Worm (Caenorhabditis elegans) whole organism, early embryonic: ENCODE data around the gene vps-18.

Experiments
- B0310.2 ChIP-seq: sonication (generic microtip); optimal IDR thresholded peaks from 2 replicates; lab custom pipeline; 2016; ENCODE audit warnings: mild to moderate bottlenecking, missing genetic modification characterization, missing compliant biosample characterization
- F13C5.2 ChIP-seq: sonication (generic microtip); optimal IDR thresholded peaks from 2 replicates; lab custom pipeline; 2017; ENCODE audit warnings: mild to moderate bottlenecking, missing genetic modification characterization, inconsistent platforms, missing compliant biosample characterization
- aly-1 ChIP-seq: sonication (generic microtip); optimal IDR thresholded peaks from 2 replicates; lab custom pipeline; 2016; ENCODE audit warnings: missing genetic modification characterization, missing compliant biosample characterization
- ama-1 ChIP-seq: fragments of 150-350 bp; optimal IDR thresholded peaks from 2 replicates; lab custom pipeline; 2014
- ceh-13 ChIP-seq: fragments of 200-800 bp; sonication (Bioruptor generic); optimal IDR thresholded peaks from 2 replicates; lab custom pipeline; 2018; ENCODE audit warnings: mild to moderate bottlenecking, missing genetic modification characterization, missing compliant biosample characterization
- ceh-36 ChIP-seq: sonication (generic microtip); optimal IDR thresholded peaks from 2 replicates; lab custom pipeline; 2016; ENCODE audit warnings: missing genetic modification characterization, inconsistent platforms, missing compliant biosample characterization
- ets-7 ChIP-seq: sonication (generic microtip); optimal IDR thresholded peaks from 2 replicates; lab custom pipeline; 2016; ENCODE audit warnings: missing genotype, missing genetic modification characterization, missing compliant biosample characterization
- flt-1 ChIP-seq: fragments of 200-800 bp; sonication (Bioruptor generic); IDR thresholded peaks from 2 replicates; pipeline ENCODE4 v1.3.6; 2022; ENCODE audit warnings: missing genetic modification characterization, missing compliant biosample characterization
- hmbx-1 ChIP-seq: sonication (generic microtip); optimal IDR thresholded peaks from 2 replicates; lab custom pipeline; 2016; ENCODE audit warnings: mild to moderate bottlenecking, missing genetic modification characterization, missing compliant biosample characterization
- hmg-4 ChIP-seq: fragments of 200-800 bp; sonication (Bioruptor generic); optimal IDR thresholded peaks from 2 replicates; lab custom pipeline; 2018; ENCODE audit warnings: mild to moderate bottlenecking, missing genetic modification characterization, missing compliant biosample characterization
- hnd-1 ChIP-seq: sonication (generic microtip); optimal IDR thresholded peaks from 2 replicates; lab custom pipeline; 2016; ENCODE audit warnings: missing genetic modification characterization, missing compliant biosample characterization
- pes-1 ChIP-seq: fragments of 200-800 bp; sonication (Bioruptor generic); IDR thresholded peaks from 2 replicates; pipeline ENCODE4 v1.3.6; 2022; ENCODE audit warnings: missing genetic modification reagents, missing genetic modification characterization, missing compliant biosample characterization
- scrt-1 ChIP-seq: fragments of 200-800 bp; sonication (Bioruptor generic); IDR thresholded peaks from 2 replicates; pipeline ENCODE4 v1.3.6; 2022; ENCODE audit warnings: missing genetic modification characterization, missing compliant biosample characterization
- sea-1 ChIP-seq: fragments of 200-800 bp; sonication (Bioruptor generic); conservative IDR thresholded peaks from 2 replicates; pipeline ENCODE4 v1.3.6; 2022; ENCODE audit warnings: missing genetic modification characterization, missing compliant biosample characterization
- tbx-11 ChIP-seq: fragments of 200-800 bp; sonication (Bioruptor generic); IDR thresholded peaks from 2 replicates; pipeline ENCODE4 v1.3.6; 2022; ENCODE audit warnings: missing genetic modification characterization, missing compliant biosample characterization
- tbx-37 ChIP-seq: fragments of 200-800 bp; sonication (Bioruptor generic); conservative IDR thresholded peaks from 2 replicates; pipeline ENCODE4 v1.3.6; 2022; ENCODE audit warnings: missing genetic modification reagents, missing genetic modification characterization, missing compliant biosample characterization
- tra-4 ChIP-seq: sonication (generic microtip); optimal IDR thresholded peaks from 2 replicates; lab custom pipeline; 2017; ENCODE audit warnings: missing genetic modification characterization, missing compliant biosample characterization

vps-18 gene

DNA sequence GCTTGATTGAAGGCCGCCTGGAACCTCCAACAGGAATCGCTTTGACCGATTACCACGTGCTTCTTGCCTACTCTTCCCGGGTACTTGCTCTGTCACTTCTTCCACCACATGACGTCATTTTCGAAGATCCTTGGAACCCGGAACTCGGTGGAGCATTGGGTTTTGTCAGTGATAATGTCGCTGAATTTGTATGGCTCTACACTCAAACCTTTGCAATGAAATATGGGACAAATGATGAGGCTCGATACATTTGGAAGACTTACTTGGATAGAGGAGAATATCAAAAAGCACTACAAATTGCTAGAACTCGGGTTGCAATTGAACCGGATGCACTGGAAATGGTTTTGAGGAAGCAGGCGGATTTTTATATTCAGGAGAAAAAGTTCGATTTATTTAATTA, 1.9 kb downstream of the vps-18 start:
- no peak for TF ChIP-seq flt-1 (GFP tag; lab: Robert Waterston, UW)
- no peak for TF ChIP-seq aly-1 (tag; lab: Kevin White, UChicago)
- TF ChIP-seq ceh-36 (tag; lab: Kevin White, UChicago): no peak
- no peak for TF ChIP-seq hmg-4
- no peak for TF ChIP-seq pes-1 (GFP tag; lab: Robert Waterston, UW)
- no peak for TF ChIP-seq tbx-11 (GFP tag; lab: Robert Waterston, UW)
- no peak for TF ChIP-seq scrt-1 (GFP tag; lab: Robert Waterston, UW)
- no peak for TF ChIP-seq sea-1 (GFP tag; lab: Robert Waterston, UW)
- TF ChIP-seq tbx-37 (GFP tag; lab: Robert Waterston, UW): no peak
- no peak for TF ChIP-seq tra-4 (tag; lab: Kevin White, UChicago)
- TF ChIP-seq hnd-1 (tag; lab: Kevin White, UChicago): no peak
- TF ChIP-seq B0310.2 (tag; lab: Kevin White, UChicago): no peak
- no peak for TF ChIP-seq F13C5.2 (tag; lab: Kevin White, UChicago)
- TF ChIP-seq hmbx-1 (tag; lab: Kevin White, UChicago): no peak
- no peak for TF ChIP-seq ama-1 (lab: Kevin White, UChicago)
- TF ChIP-seq ets-7 (tag; lab: Kevin White, UChicago): no peak

DNA sequence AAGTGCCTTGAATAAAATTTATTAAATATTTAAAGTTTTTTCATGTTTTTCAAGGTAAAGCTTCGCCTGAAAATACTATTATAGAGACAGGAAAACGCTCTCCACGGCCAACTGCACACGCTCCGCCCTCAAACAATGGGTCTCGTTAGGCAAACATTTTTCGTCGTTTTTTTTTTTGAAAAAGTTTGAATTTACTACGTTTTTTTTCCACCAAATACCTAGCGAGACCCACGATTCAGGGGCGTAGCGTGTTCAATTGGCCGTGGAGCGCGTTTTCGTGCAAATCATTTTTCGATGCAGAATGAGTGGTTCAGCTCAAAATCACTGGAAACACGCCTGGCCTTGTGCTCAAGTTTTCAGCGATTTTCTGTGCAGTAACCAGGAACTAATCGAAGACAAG, 6.9 kb downstream of the vps-18 start, which contains the start of gene W06B4.2:
Gene W06B4.2 (plus strand): TSS at position 301 of the 400 bp plus-strand sequence.
- no peak for TF ChIP-seq ets-7 (tag; lab: Kevin White, UChicago)
- TF ChIP-seq ceh-36 (tag; lab: Kevin White, UChicago): no peak
- TF ChIP-seq B0310.2 (tag; lab: Kevin White, UChicago): no peak
- TF ChIP-seq aly-1 (tag; lab: Kevin White, UChicago): no peak
- no peak for TF ChIP-seq hnd-1 (tag; lab: Kevin White, UChicago)
- TF ChIP-seq hmbx-1 (tag; lab: Kevin White, UChicago): no peak
- no peak for TF ChIP-seq hmg-4

DNA sequence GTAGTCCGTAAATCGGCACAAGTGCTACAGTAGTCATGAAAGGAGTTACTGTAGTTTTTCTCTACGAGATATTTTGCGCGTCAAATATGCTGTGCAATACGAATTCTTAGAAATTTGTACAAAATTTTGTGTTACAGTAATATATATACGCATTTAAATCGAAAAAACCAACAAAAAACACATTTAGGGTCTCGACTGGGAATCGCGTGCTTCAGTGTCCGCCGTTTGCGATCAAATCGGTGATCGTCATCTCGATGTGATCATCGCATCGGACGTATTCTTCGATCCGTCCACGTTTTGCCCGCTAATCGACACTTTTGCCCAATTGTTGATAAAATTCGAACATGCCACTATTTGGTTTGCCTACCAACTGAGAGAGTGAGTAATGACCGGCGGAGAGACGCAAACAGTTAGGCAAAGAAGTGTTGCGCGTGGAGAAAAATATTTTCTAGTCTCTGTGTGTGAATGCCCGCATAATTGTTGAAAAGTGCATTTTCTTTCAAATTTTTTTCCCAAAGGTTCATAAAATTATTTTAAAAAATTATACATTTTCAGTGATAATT, 8.0 kb downstream of the vps-18 start:
- no peak for TF ChIP-seq tbx-11 (GFP tag; lab: Robert Waterston, UW)
- TF ChIP-seq flt-1 (GFP tag; lab: Robert Waterston, UW): no peak
- no peak for TF ChIP-seq tra-4 (tag; lab: Kevin White, UChicago)
- no peak for TF ChIP-seq hnd-1 (tag; lab: Kevin White, UChicago)
- no peak for TF ChIP-seq F13C5.2 (tag; lab: Kevin White, UChicago)
- no peak for TF ChIP-seq ceh-36 (tag; lab: Kevin White, UChicago)
- no peak for TF ChIP-seq scrt-1 (GFP tag; lab: Robert Waterston, UW)
- TF ChIP-seq ama-1 (lab: Kevin White, UChicago): no peak
- TF ChIP-seq tbx-37 (GFP tag; lab: Robert Waterston, UW): no peak
- TF ChIP-seq B0310.2 (tag; lab: Kevin White, UChicago): no peak
- no peak for TF ChIP-seq ceh-13
- TF ChIP-seq aly-1 (tag; lab: Kevin White, UChicago): no peak
- TF ChIP-seq hmg-4: no peak
- TF ChIP-seq pes-1 (GFP tag; lab: Robert Waterston, UW): no peak
- TF ChIP-seq hmbx-1 (tag; lab: Kevin White, UChicago): no peak
- no peak for TF ChIP-seq ets-7 (tag; lab: Kevin White, UChicago)
- TF ChIP-seq sea-1 (GFP tag; lab: Robert Waterston, UW): no peak

DNA sequence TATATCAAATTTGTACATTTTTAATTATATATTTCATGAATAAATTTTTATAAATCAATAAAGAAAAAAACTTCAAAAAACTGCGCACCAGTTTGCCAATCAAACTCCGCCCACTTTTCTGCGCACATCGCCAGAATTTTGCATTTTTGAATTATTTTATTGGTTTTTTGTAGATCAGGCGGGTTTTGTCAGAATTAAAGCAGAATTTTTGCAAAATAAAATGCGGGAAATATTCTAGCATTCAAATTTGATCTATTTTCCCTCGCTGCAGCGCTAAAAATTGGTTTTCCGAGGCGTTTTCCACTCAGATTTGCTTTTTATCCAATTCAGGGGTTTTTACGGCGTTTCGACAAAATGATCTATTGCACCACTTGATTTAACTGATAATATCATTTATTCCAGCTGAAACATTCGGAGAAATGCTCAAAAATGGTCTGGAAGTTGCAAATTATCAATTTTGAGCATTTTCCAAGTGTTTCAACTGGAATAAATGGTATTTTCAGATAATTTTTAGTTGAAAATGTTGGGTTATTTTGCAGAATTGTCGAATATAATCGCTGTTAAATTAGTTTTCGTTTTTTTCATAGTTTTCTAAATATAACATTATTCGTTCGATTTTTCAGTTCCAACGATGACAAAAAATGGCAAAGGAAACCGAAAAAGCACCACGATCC, 10.2 kb downstream of the vps-18 start, which contains the start of gene W06B4.1:
Gene W06B4.1 (plus strand): TSS at position 624 of the 674 bp plus-strand sequence.
- TF ChIP-seq hmg-4 (no peak), sea-1 (GFP tag; lab: Robert Waterston, UW) (no peak), tbx-37 (GFP tag; lab: Robert Waterston, UW) (no peak), scrt-1 (GFP tag; lab: Robert Waterston, UW) (no peak), ceh-13 (no peak), ama-1 (lab: Kevin White, UChicago) (no peak), ets-7 (tag; lab: Kevin White, UChicago) (no peak), hnd-1 (tag; lab: Kevin White, UChicago) (no peak), hmbx-1 (tag; lab: Kevin White, UChicago) (no peak), tbx-11 (GFP tag; lab: Robert Waterston, UW) (no peak), aly-1 (tag; lab: Kevin White, UChicago) (no peak), ceh-36 (tag; lab: Kevin White, UChicago) (no peak), flt-1 (GFP tag; lab: Robert Waterston, UW) (no peak)

DNA sequence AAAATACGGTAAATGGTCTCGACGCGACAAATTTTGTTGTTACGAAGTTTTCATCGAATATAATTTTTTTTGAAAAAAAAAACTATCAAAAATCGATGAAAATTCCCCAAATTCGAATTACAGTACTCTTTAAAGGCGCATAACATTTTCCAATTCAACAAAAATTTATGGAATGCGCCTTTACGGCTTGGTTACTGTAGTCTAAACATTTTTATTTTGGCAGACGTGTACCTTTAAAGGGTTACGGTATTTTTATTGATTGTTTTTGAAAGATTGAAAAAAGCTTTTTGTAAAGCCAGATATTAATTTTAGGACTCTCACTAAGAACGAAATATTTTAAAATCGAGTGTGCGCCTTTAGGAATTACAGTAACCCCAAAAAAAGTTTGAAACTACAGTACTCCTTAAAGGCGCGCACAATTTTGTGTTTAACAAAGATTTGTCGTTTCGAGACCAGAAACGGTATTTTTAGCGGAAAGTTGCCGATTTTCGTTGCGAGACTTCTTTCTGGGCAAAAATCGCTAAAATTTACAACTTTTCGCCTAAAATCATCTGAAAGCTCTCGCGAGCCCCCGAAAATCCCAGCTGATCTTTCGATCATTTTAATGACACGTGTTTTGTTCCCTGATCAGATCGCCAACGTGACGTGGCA, 13.2 kb downstream of the vps-18 start:
- TF ChIP-seq tra-4 (tag; lab: Kevin White, UChicago) (no peak), pes-1 (GFP tag; lab: Robert Waterston, UW) (no peak), tbx-11 (GFP tag; lab: Robert Waterston, UW) (no peak), hmbx-1 (tag; lab: Kevin White, UChicago) (no peak), sea-1 (GFP tag; lab: Robert Waterston, UW) (no peak), aly-1 (tag; lab: Kevin White, UChicago) (no peak), flt-1 (GFP tag; lab: Robert Waterston, UW) (no peak), hnd-1 (tag; lab: Kevin White, UChicago) (no peak), scrt-1 (GFP tag; lab: Robert Waterston, UW) (no peak), F13C5.2 (tag; lab: Kevin White, UChicago) (no peak), B0310.2 (tag; lab: Kevin White, UChicago) (no peak), hmg-4 (no peak)

DNA sequence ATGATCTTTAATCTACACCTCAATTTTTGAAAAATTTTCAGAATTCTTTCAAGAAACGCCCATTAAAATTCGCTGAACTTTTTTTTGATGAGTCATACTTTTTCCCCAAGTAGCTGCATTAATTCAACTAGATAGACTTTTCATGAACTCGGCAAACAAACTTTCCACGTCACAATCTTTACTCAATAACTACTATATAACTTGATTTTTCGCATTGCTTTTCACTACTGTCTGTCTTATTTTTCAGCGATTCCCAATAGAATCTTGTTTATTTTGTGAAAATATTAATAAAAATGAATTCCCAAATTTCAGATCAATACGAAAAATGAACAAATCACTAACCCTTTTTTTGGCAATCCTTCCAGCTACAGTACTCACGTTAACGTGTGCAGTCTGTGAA, 17.4 kb downstream of the vps-18 start, which contains the start of gene T05C1.1:
Gene T05C1.1 (plus strand): TSS at position 301 of the 400 bp plus-strand sequence.
- TF ChIP-seq sea-1 (GFP tag; lab: Robert Waterston, UW) (no peak), F13C5.2 (tag; lab: Kevin White, UChicago) (no peak), aly-1 (tag; lab: Kevin White, UChicago) (no peak), hnd-1 (tag; lab: Kevin White, UChicago) (no peak), ets-7 (tag; lab: Kevin White, UChicago) (no peak), B0310.2 (tag; lab: Kevin White, UChicago) (no peak), ceh-13 (no peak), hmg-4 (no peak), tbx-37 (GFP tag; lab: Robert Waterston, UW) (no peak), hmbx-1 (tag; lab: Kevin White, UChicago) (no peak), tbx-11 (GFP tag; lab: Robert Waterston, UW) (no peak), ceh-36 (tag; lab: Kevin White, UChicago) (no peak), tra-4 (tag; lab: Kevin White, UChicago) (no peak), pes-1 (GFP tag; lab: Robert Waterston, UW) (no peak), ama-1 (lab: Kevin White, UChicago) (no peak), scrt-1 (GFP tag; lab: Robert Waterston, UW) (no peak), flt-1 (GFP tag; lab: Robert Waterston, UW) (no peak)
